Fruit fly (Drosophila melanogaster): ENCODE results near the gene CG43059.
A peak's percentile ranks its signal among the peaks of the same experiment; 100 is the strongest.

DNA sequence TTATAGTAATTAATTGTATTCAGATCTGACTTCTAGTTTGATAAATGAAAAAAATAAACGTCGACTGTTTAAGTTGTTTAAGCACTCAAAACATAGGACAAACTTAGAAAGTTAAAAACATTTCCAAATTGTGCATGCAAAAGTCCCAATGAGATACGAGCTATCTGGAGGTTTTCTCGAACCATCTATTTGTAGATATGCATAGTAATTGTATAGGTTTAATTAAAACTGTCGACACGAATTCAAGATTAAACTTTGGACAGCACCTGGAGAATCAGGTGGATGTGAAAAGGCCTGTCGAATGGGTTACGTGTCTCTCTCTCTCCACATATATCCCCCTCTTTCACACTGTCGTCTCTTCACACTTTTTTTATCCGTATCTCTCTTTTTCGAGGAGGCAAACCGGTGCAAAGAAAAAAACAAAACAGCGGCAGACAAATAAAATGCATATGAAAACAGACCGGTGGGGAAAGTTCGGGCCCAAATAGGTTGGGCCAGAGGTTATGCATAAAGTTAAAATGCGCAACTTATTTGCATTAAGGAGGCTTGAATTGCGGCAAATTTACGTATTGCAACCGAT, 41.4 kb upstream of the CG43059 start:
- no peak for TF ChIP-seq Blimp-1 (GFP tag; optimal IDR thresholded peaks at IDR 0.05)
- no peak for TF ChIP-seq Hr39 (GFP tag; optimal IDR thresholded peaks at IDR 0.05)
- TF ChIP-seq CG9139 (GFP tag; optimal IDR thresholded peaks at IDR 0.05): peak; percentile 67
- TF ChIP-seq Gug (GFP tag; IDR thresholded peaks at IDR 0.05): no peak
- peak; percentile 20 for TF ChIP-seq dsx (GFP tag; optimal IDR thresholded peaks at IDR 0.05; ENCODE audit: poor library complexity, severe bottlenecking)
- peak; percentile 47 for TF ChIP-seq Ets96B (tag; optimal IDR thresholded peaks at IDR 0.05)
- no peak for TF ChIP-seq Sox102F (GFP tag; optimal IDR thresholded peaks at IDR 0.05)
- TF ChIP-seq CG6792 (GFP tag; optimal IDR thresholded peaks at IDR 0.05): no peak

Measured in whole organism, prepupa.